Worm (Caenorhabditis elegans): ENCODE results near the gene tag-51.

DNA sequence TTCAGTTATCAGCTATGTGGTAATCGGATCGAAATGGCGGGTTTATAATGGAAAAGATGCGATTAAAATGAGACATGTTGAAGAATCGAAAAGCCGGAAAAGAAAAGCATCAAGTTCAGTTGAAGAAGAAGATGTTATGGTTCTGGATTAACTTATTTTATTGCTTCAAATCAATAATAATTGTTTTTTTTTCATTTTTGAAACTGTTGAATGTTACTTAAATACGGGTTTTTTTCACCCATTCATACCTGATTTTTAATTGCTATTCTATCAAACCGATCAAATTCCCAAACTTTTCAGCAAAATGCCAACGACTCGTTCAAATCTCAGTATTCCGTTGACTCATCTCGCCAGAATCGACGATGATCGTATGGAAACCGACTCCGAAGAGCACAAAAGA is 5.9 kb downstream of the tag-51 start, which contains the start of gene exos-4.2:
- TF ChIP-seq hmg-4 (GFP tag; optimal IDR thresholded peaks at IDR 0.05) (no peak), tra-4 (tag; optimal IDR thresholded peaks at IDR 0.05) (no peak), ama-1 (optimal IDR thresholded peaks at IDR 0.05) (no peak), tbx-11 (GFP tag; IDR thresholded peaks at IDR 0.05) (no peak), hnd-1 (tag; optimal IDR thresholded peaks at IDR 0.05) (no peak), hmbx-1 (tag; optimal IDR thresholded peaks at IDR 0.05) (no peak), ets-7 (tag; optimal IDR thresholded peaks at IDR 0.05) (no peak), B0310.2 (tag; optimal IDR thresholded peaks at IDR 0.05) (no peak), pes-1 (GFP tag; IDR thresholded peaks at IDR 0.05) (no peak), scrt-1 (GFP tag; IDR thresholded peaks at IDR 0.05) (no peak), tbx-37 (GFP tag; conservative IDR thresholded peaks at IDR 0.05) (no peak), F13C5.2 (tag; optimal IDR thresholded peaks at IDR 0.05) (no peak), aly-1 (tag; optimal IDR thresholded peaks at IDR 0.05) (no peak)

Measured in whole organism, early embryonic.